Worm (Caenorhabditis elegans) whole organism, young adult: ENCODE results near the gene T05A12.3.

Experiments used
- F33H1.4 ChIP-seq: fragments of 200-800 bp; sonication (Bioruptor generic); IDR thresholded peaks from 2 replicates; pipeline ENCODE4 v1.3.6; 2022; ENCODE audit warnings: missing genetic modification reagents, missing genetic modification characterization, missing compliant biosample characterization
- K12H6.12 ChIP-seq: fragments of 200-800 bp; sonication (Bioruptor generic); optimal IDR thresholded peaks from 2 replicates; lab custom pipeline; 2018; ENCODE audit warnings: mild to moderate bottlenecking, missing genetic modification characterization, missing compliant biosample characterization
- hsf-1 ChIP-seq: fragments of 200-800 bp; sonication (Bioruptor generic); IDR thresholded peaks from 2 replicates; pipeline ENCODE4 v1.3.6; 2022; ENCODE audit warnings: missing genetic modification reagents, missing genetic modification characterization, missing compliant biosample characterization
- snpc-1.1 ChIP-seq: sonication (generic microtip); optimal IDR thresholded peaks from 2 replicates; lab custom pipeline; 2017; ENCODE audit warnings: missing genetic modification characterization, mild to moderate bottlenecking, missing compliant biosample characterization, antibody characterized with exemption, moderate library complexity, missing genotype, missing genetic modification reagents; ENCODE audit not compliant: insufficient read depth

DNA sequence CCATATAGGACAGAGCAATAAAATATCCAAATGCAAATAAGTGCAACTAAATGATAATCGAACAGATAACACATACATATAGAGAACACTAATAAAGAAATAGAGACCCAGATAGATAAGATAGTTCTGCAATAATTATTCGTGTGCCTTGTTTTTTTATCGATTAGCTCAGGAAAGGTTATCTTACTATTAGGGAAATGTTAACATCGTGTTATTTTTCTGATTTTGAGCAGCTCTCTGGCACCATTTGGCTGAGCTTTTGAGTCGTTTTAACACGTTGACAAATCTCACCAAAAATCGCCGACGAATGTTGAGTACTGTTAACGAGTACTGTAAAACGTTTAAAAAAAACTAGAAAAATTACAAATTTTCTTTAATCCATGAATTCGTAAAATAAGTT, 41.0 kb upstream of the T05A12.3 start, which contains the start of gene cest-6:
- TF ChIP-seq snpc-1.1 (tag; lab: Kevin White, UChicago) (no peak), hsf-1 (GFP tag; lab: Robert Waterston, UW) (no peak), F33H1.4 (GFP tag; lab: Robert Waterston, UW) (no peak), K12H6.12 (tag; lab: Kevin White, UChicago) (no peak)
